Fruit fly (Drosophila melanogaster) S2 (cell line): Measurements from ENCODE around the gene chas.

Experiments used
- CG8478 ChIP-seq: fragments of >200 bp; optimal IDR thresholded peaks from 2 replicates; lab custom pipeline; 2018
- CTCF ChIP-seq, 2 experiments: fragments of >200 bp; optimal IDR thresholded peaks; 2 replicates each; lab custom pipeline; 2018

chas gene

DNA sequence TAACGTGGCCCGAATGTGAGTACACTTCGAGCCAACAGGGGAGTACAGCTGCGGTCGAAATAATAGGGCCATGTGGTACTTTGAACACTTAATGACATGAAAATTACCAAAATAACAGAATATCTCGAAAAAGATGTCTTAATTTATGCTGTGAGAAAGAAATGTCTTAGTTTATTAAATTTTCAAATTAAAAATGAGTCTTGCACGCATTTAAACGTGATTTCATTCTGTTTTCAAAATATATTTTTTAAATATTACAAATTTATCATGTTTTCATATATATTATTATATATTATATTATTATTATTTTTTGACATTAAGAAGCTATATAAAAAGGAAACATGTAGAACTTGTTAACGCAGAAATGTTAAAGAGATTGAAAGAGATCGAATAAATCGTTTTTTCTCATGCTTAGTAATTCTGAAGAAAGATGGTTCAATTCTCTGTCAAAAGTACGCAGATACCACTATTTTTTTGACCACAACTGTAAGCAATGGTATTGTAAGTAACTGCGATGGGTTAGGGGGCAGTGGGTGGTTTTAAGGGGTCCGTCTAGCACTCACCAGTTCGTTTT lies 3.6 kb downstream of the chas start:
- TF ChIP-seq CG8478 (lab: Kevin White, UChicago) = no peak
- no peak for TF ChIP-seq CTCF (optimal IDR thresholded peaks at IDR 0.05; lab: Kevin White, UChicago)

DNA sequence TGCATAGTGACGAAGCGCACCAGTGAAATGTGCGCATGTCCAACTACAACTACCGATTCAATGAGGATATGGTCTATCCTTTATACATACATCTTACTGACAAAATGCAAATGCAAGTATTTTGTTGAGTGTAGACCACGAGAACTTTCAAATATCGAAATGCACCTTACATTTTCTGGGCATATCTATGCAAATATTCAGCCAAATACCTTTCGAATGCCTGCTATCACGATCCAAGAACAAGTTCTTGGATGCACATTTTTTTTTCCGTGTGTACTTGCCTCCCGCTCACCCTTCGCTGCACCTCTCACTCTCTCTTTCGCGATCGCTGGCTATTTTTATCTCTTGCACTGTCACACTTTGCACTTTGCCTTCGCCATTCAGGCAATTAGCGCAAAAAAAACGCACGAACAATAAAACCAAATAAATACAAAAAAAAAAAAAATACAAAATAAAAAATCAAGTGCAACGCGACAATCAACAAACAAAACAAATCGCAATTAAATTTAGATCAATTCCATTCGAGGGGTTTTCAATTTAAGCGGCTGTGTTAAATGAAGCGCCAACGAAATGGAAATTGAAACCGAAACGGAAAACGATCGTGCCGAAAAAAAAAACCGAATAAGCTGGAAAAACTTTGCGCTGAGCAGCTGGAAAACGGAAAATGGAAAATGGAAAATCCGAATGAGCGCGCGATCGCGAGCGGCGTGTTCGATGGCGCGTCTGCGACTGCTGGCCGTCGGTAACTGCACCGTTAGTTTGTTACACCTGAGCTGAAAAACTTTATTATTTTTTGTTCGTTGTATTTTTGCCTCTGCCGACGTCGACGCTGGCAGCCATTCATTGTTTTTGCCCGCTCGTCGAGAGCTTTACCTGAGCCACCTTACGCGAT lies 4.3 kb downstream of the chas start:
- no peak for TF ChIP-seq CTCF (optimal IDR thresholded peaks at IDR 0.05; lab: Kevin White, UChicago)
- no peak for TF ChIP-seq CG8478 (lab: Kevin White, UChicago)

DNA sequence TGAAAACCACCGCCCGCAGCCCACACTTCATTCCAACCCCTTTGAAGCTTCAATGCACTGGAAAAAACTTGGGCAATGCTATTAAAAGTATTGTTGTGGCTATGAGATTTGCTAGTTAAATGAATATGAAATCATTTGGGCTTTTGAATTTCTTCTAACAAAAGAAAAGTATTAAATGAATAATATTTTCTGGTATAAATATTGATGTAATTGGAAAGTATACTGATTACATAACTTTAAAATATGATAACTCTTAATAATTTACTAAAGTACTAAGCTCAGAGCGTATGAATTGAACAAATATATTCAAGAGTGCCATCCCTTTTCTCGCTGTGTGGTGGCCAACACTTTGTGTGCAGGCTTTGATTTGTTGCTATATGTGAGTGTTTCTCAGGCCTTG lies 5.8 kb downstream of the chas start:
- TF ChIP-seq CG8478 (lab: Kevin White, UChicago) = no peak
- no peak for TF ChIP-seq CTCF (optimal IDR thresholded peaks at IDR 0.05; lab: Kevin White, UChicago)

DNA sequence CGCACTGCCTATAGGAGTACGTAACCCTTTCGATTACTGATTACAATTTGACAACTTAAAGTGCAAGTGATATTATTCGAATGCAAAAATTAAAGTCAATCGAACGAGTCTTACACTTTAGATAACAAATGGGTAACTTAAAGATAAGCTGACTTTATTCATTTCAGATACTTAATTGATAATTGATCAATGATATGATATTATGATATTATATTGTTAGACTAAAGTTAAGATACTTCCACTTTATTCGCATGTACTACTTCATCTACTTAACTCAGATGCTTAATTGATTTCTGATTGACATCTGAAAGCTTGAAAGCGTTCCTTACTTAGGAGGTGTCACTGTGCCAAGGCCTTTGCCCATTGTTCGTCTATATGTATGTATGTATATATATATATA lies 12.4 kb downstream of the chas start:
- TF ChIP-seq CG8478 (lab: Kevin White, UChicago) (no peak), CTCF (optimal IDR thresholded peaks at IDR 0.05; lab: Kevin White, UChicago) (no peak)

DNA sequence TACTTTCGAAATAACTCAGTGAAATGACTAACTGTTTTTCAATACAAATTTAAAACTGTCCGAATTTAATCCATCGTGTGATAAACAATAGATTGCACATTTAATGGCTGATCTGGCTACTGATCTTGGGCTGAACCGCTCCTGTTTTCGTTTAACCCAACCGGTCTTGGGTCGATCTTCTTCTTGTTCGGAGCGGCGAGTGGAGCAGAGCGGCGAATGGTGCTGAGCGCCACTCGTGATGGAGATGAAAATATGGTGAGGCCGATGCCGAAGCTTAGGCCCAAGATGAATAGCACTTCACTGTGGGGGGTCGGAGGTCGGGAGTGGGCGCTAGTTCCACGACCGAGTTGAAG lies 15.0 kb downstream of the chas start:
- TF ChIP-seq CG8478 (lab: Kevin White, UChicago) (no peak), CTCF (optimal IDR thresholded peaks at IDR 0.05; lab: Kevin White, UChicago) (no peak)

DNA sequence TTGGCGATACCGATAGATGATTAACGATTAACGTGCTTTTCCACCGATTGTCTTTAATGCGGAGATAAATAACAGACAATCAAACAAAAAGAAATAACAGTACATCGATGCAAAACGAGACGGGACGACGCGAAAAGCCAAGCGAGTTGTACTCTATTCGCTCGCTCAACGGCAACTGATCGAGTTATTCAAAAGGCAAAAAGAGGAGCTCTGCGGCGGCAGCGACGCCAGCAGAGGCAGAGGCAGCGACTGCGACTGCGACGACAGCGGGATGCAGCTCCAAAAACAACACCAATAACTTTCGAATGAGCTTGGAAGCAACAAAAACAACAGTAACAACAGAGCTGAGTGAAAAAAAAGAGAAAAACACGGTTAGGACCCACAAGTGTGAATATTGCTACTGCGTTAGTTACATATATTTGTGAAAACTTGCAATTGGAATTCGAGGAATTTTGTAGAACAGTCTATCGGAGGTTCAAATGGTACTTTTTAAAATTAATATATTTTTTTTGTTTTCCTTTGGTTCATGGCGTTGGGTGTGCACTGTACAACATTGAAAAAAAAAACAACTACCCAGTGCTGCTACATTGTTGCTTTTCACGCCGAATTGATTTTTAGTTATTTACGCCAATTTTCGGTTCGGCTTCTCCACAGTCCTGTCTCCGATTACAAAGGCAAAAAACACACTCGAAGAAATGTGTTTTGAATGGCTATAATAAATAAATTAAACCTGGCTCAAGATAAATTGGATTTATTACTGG lies 15.6 kb downstream of the chas start:
- no peak for TF ChIP-seq CG8478 (lab: Kevin White, UChicago)
- no peak for TF ChIP-seq CTCF (optimal IDR thresholded peaks at IDR 0.05; lab: Kevin White, UChicago)

DNA sequence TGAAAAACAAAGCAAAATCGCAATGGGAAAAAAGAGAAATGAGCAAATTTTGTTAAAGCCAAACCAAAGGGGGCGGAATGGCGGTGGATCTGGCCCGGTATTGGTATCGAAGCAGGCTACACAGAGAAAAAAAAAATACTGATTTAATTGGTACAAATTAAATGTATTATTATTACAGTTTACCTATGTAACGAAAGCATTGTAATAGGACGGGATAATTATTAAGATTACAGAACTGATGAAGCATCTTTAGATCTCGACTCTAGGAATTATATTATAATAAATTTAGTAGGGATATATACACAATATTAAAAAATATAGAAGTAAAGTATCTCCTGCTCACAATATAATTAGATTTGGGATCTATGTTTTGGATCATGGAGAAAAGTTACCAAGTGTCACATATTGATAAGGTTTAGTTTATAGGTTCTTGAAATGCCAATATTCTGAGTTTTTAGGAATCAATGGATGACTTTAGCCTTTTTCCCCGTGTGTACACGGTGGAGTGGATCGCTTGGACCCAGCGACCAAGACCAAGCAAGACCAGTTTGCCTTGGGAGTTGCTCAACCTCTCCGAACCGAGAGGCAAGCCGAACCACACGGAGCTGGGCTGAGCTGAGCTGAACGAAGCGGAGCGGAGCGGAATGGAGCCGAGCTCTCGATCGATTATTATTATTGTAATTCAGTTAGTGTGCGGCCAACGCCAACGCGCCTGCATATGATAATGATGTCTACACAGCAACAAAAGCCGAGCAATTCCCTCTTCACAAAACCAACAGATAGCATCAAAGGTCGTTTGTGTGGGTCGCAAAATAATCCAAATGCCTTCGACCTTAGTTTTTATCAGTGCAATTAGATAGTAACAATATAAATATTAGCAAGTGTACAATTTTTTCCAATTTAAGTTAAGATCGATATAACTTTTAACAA lies 18.6 kb downstream of the chas start:
- TF ChIP-seq CTCF (optimal IDR thresholded peaks at IDR 0.05; lab: Kevin White, UChicago) = no peak
- no peak for TF ChIP-seq CG8478 (lab: Kevin White, UChicago)

DNA sequence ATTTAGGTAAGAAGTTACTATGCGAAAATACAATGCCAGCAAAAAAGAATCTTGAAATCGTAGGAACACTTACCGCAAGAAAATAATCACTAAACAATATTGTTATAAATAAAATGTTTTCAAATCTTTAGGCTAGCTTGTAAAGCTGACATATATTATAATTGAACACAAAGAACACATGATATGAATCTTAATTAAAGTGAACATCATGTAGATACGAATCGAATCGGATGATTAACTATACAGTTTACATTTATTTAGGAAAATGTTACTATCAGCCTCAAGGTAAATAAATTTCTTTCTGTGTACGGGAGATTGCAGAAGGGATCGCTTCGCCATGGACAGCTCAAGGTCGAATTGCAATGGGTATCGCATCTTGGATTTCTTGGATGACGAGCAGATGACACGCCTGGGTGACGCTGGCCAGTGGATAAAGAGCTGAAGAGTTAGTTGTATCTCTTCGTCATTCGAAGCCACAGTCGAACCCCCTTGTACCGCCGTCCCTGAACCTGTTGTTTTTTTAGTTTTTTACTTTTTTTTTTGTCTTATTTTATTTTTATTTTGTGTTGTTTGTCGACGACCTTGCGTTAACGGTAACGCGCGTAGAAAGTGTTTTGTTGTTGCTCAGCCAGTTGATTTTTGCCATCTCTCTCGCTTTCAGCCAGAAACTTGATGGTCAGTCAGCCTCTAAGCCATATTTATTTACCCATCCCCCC lies 20.4 kb downstream of the chas start:
- no peak for TF ChIP-seq CG8478 (lab: Kevin White, UChicago)
- no peak for TF ChIP-seq CTCF (optimal IDR thresholded peaks at IDR 0.05; lab: Kevin White, UChicago)

DNA sequence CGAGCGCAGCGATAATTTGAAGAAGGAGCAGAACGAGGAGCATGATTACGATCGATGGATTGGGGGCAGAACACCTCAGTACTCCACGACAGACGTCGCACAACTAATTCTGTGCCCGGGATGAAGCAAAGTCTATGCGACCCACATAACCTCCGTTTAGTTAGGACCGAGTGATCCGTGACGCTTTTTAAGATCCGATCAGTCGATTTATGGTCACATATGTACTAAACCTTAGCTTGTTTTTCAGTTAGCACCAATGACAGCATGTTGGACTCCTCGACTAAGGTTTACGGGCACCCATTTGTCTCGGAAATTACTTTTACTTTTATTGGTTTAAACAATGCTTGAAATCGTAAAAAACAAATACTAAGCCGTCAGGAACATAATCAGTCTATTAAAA lies 26.7 kb downstream of the chas start, which contains the start of gene CG12990:
CG12990 (minus strand) TSS at position 101 of the 400 bp plus-strand sequence.
- TF ChIP-seq CTCF (optimal IDR thresholded peaks at IDR 0.05; lab: Kevin White, UChicago) (no peak), CG8478 (lab: Kevin White, UChicago) (no peak)

DNA sequence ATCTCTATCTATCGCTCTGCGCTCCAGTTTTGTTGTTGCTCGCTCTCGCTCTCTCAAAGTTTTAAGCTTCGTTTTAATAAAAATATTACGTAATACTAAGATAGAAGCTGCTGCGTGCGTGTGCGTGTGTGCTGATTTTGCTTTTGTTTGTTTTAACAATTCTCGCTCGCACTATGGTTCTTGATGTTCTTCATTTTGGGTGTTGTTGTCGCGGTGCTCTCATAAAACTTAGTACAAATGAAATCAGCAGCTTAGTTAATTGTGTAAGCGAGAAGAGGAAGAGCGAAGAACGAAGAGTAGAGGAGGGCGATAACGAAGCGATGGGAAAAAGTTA lies 39.4 kb downstream of the chas start:
- no peak for TF ChIP-seq CTCF (optimal IDR thresholded peaks at IDR 0.05; lab: Kevin White, UChicago)
- TF ChIP-seq CG8478 (lab: Kevin White, UChicago) = no peak

DNA sequence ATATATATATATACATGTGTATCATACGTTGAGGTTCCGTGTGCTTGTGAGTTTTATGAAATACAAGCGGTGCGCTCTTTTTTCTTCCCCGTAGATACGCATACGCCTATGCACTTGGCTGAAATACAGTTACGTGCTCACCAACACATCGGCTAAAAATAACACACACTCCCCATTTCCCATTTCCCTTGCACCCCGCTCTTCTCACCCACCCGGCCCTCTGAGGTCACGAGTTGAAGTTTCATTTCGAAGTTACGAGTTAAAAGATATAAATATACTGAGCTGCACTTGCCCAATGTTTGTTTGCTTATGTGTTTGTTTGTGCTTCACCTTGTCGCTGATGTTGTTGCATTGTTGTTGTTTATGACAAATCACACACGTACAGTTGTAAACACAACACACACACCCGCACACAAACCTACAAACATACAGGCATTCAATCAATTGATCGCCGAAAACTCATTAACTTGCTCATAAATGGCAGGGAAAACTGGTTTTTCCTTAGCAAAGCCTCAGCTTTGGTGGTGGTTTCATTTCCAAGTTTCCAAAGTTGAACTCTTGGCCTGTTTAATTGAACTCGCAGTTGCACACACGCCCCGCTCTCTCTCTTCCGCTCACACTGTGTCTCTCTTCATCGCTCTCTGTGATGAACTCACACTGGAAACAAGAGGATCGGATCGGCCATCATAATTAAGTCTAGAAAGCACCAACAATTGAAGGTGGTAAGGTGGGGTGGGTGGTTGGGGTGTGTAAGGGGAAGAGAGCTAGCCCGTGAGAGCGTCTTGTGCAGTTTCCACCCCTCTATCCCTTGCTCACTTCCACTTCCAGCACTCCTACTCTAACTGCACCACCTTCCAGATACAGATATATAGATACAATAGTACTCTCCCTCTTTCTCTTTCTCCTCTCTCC lies 40.1 kb downstream of the chas start:
- TF ChIP-seq CTCF (optimal IDR thresholded peaks at IDR 0.05; lab: Kevin White, UChicago) (peak in 1 of 2 experiments; percentile 5), CG8478 (lab: Kevin White, UChicago) (no peak)

DNA sequence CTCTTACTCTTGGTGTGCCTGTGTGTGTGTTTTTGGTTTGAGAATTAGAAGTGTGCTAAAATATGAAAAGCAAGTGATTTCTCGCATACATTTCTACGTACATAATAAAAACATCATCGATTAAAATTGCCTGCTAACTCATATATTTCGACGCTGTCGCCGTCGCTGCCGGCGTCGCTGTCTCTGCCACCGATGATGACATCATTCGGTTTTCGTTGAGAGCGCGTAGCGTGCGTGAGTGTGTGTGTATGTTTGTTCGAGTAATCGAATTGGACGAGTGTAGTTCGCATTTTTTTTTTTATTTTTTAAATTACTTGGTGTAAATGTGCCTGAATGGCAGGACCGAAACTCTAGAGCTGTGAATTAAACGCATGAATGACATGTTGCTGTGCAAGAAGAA lies 40.8 kb downstream of the chas start:
- TF ChIP-seq CG8478 (lab: Kevin White, UChicago) (no peak), CTCF (optimal IDR thresholded peaks at IDR 0.05; lab: Kevin White, UChicago) (no peak)
